Fruit fly (Drosophila melanogaster): ENCODE data around the gene CG2694.
A peak's percentile ranks its signal among the peaks of the same experiment; 100 is the strongest.

CG2694 gene

DNA sequence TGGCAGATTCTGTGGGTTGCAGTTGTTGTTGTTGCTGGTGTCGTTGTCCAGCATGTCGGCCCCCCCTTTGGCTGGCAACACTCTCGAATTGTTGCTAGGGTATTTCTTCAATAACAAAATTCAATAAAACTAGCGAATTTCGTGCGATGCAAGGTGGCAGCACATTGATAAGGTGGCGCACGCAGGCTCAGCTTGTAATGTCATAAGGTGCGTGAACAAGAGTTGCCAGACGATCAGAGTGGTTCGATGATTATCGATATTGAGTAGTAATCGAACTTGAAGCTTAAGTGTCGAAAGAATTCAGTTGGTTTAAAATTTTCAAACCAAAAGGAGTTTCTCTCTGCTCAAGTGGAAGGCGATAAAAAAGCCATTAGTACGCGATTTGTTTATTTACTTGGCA lies 6.2 kb downstream of the CG2694 start, which contains the start of gene CG2701 (continued):
- TF ChIP-seq CG2889 (GFP tag; IDR thresholded peaks at IDR 0.05) (no peak), CG13123 (GFP tag; optimal IDR thresholded peaks at IDR 0.05) (no peak), maf-S (GFP tag; optimal IDR thresholded peaks at IDR 0.05) (peak; percentile 32), mam (GFP tag; optimal IDR thresholded peaks at IDR 0.05) (peak; percentile 35), amos (GFP tag; IDR thresholded peaks at IDR 0.05; ENCODE audit: partially characterized antibody) (peak; percentile 77), klu (GFP tag; IDR thresholded peaks at IDR 0.05) (no peak), tgo (GFP tag; IDR thresholded peaks at IDR 0.05) (no peak), Bteb2 (GFP tag; optimal IDR thresholded peaks at IDR 0.05) (no peak), nerfin-2 (GFP tag; IDR thresholded peaks at IDR 0.05; ENCODE audit: partially characterized antibody) (peak; percentile 60), crp (GFP tag; optimal IDR thresholded peaks at IDR 0.05) (peak in 1 of 2 experiments; percentile 18), Taf1 (GFP tag; IDR thresholded peaks at IDR 0.05) (no peak), ERR (GFP tag; optimal IDR thresholded peaks at IDR 0.05) (peak; percentile 6), bowl (GFP tag; IDR thresholded peaks at IDR 0.05) (no peak), CG34224 (GFP tag; IDR thresholded peaks at IDR 0.05; ENCODE audit: partially characterized antibody) (peak; percentile 75), otp (GFP tag; IDR thresholded peaks at IDR 0.05) (no peak), Opbp (GFP tag; IDR thresholded peaks at IDR 0.05; ENCODE audit: partially characterized antibody) (peak; percentile 74; the same call in 2 of the 3 replicates), CG2875 (GFP tag; optimal IDR thresholded peaks at IDR 0.05) (no peak), CG15269 (tag; optimal IDR thresholded peaks at IDR 0.05) (no peak), CG9609 (GFP tag; optimal IDR thresholded peaks at IDR 0.05) (peak; percentile 18), ATbp (GFP tag; optimal IDR thresholded peaks at IDR 0.05) (no peak), CG2116 (GFP tag; optimal IDR thresholded peaks at IDR 0.05) (peak; percentile 57), CG17186 (GFP tag; optimal IDR thresholded peaks at IDR 0.05) (peak; percentile 81), pzg (GFP tag; optimal IDR thresholded peaks at IDR 0.05) (peak; percentile 85), ci (GFP tag; IDR thresholded peaks at IDR 0.05) (0 out of 3 replicates have a peak, but pooled peaks have one; percentile 17), zfh2 (GFP tag; optimal IDR thresholded peaks at IDR 0.05) (peak; percentile 36), inv (GFP tag; IDR thresholded peaks at IDR 0.05; ENCODE audit: partially characterized antibody) (peak; percentile 58), sens-2 (GFP tag; IDR thresholded peaks at IDR 0.05) (no peak), wdn (GFP tag; IDR thresholded peaks at IDR 0.05) (no peak), CG6791 (GFP tag; IDR thresholded peaks at IDR 0.05; ENCODE audit: partially characterized antibody) (peak; percentile 81), CG17829 (tag; optimal IDR thresholded peaks at IDR 0.05) (peak; percentile 7), NK7.1 (GFP tag; optimal IDR thresholded peaks at IDR 0.05) (no peak), CG2712 (tag; optimal IDR thresholded peaks at IDR 0.05) (no peak), HLH54F (GFP tag; optimal IDR thresholded peaks at IDR 0.05) (peak; percentile 11), Pdp1 (GFP tag; optimal IDR thresholded peaks at IDR 0.05) (peak in 1 of 2 experiments; percentile 76), gfzf (GFP tag; optimal IDR thresholded peaks at IDR 0.05) (peak; percentile 32), ind (GFP tag; optimal IDR thresholded peaks at IDR 0.05) (peak; percentile 21)

DNA sequence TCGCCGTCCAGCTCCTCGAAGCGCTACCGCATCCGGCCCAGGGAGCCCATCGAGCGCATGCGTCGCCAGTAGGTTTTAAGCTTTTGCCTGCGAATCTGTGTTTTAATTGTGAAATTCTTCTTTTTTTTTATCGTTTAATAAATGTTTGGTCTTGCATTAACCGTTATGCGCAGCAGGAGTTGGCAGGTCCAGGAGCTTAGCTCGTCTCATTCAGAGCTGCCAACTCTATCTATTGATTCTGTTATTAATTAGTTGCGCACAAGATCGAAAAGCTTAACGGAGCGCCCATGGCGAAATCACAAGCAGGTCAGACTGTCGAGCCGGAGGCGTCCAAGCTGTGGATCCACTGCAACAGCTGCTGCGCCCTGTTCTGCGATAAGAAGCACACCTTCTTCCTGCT lies 12.5 kb downstream of the CG2694 start, which contains the start of gene vilya:
Gene vilya, plus strand, starts transcription at position 259 of the 400 bp plus-strand sequence.
- no peak for TF ChIP-seq psq (GFP tag; optimal IDR thresholded peaks at IDR 0.05)
- peak; percentile 92 for TF ChIP-seq trem (tag; optimal IDR thresholded peaks at IDR 0.05)

DNA sequence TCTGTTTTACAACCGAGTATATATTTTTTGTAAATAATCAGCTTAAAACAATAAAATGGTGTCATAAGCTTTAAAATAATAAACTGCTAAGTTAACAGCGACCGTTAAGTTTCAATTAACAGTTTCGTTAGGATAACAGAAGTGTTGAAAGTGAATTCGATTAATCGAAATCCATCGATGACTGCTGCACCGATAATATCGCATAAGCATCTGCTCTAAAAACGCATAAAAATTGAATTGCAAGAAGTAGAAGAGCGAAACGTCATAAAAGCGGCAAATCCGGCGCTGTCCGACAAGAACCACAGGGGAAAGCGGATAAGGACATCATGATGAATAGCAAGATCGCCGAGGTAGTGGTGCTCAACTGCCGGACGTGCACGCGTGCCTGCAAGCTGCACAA lies 13.6 kb downstream of the CG2694 start, which contains the start of gene dwg:
Gene dwg, plus strand, starts transcription at position 193 of the 400 bp plus-strand sequence.
- peak; percentile 17; the same call in 1 of the 3 replicates for TF ChIP-seq row (GFP tag; IDR thresholded peaks at IDR 0.05)
- no peak for TF ChIP-seq Ravus (GFP tag; IDR thresholded peaks at IDR 0.05)
- TF ChIP-seq maf-S (GFP tag; optimal IDR thresholded peaks at IDR 0.05) = no peak
- no peak for TF ChIP-seq HHEX (GFP tag; optimal IDR thresholded peaks at IDR 0.05)
- TF ChIP-seq CG32772 (GFP tag; IDR thresholded peaks at IDR 0.05) = no peak
- TF ChIP-seq CG11247 (GFP tag; IDR thresholded peaks at IDR 0.05) = no peak
- TF ChIP-seq chinmo (GFP tag; IDR thresholded peaks at IDR 0.05; ENCODE audit: partially characterized antibody) = peak; percentile 95; the same call in 3 of the 4 replicates
- TF ChIP-seq ssp (GFP tag; IDR thresholded peaks at IDR 0.05) = no peak
- no peak for TF ChIP-seq Rfx (GFP tag; IDR thresholded peaks at IDR 0.05)
- peak; percentile 88 for TF ChIP-seq Bgb (GFP tag; IDR thresholded peaks at IDR 0.05; ENCODE audit: partially characterized antibody)
- TF ChIP-seq MESR4 (GFP tag; optimal IDR thresholded peaks at IDR 0.05) = peak; percentile 66
- no peak for TF ChIP-seq CHES-1-like (GFP tag; optimal IDR thresholded peaks at IDR 0.05)
- peak; percentile 4 for TF ChIP-seq Sry-β (GFP tag; optimal IDR thresholded peaks at IDR 0.05)
